Fruit fly (Drosophila melanogaster): ENCODE results near the gene Kr-h2.

dm6 chr2L:6062382-6063082 lies 8.3 kb upstream of the Kr-h2 start, which contains the start of the genes ND-51 and CG13994:
- TF ChIP-seq insv (optimal IDR thresholded peaks at IDR 0.05), result no peak
- TF ChIP-seq psq (optimal IDR thresholded peaks at IDR 0.05), result no peak
- TF ChIP-seq Sin3A (optimal IDR thresholded peaks at IDR 0.05), result no peak
- no peak for TF ChIP-seq h (optimal IDR thresholded peaks at IDR 0.05)
- TF ChIP-seq Myc (optimal IDR thresholded peaks at IDR 0.05), result no peak
- no peak for TF ChIP-seq ttk (optimal IDR thresholded peaks at IDR 0.05)

Data from Kc167 (cell line).